Fruit fly (Drosophila melanogaster) whole organism, pupa: ENCODE data around the gene TyrRS.

Experiments used
- CG13204 ChIP-seq: fragments of 200-800 bp; sonication (Bioruptor generic); optimal IDR thresholded peaks from 2 replicates; lab custom pipeline; 2018; ENCODE audit warnings: missing biosample characterization, mild to moderate bottlenecking, missing genetic modification characterization, moderate library complexity
- CG14655 ChIP-seq: fragments of 200-800 bp; sonication (Bioruptor generic); optimal IDR thresholded peaks from 3 replicates; lab custom pipeline; 2017; ENCODE audit warnings: mild to moderate bottlenecking, missing biosample characterization, missing genetic modification reagents, missing genetic modification characterization
- CG15710 ChIP-seq: fragments of 200-800 bp; sonication (Bioruptor generic); optimal IDR thresholded peaks from 2 replicates; lab custom pipeline; 2018; ENCODE audit warnings: missing biosample characterization, mild to moderate bottlenecking, missing genetic modification characterization, moderate library complexity
- CG17806 ChIP-seq: fragments of 200-800 bp; sonication (Bioruptor generic); optimal IDR thresholded peaks from 2 replicates; lab custom pipeline; 2018; ENCODE audit warnings: missing biosample characterization, mild to moderate bottlenecking, missing genetic modification characterization, moderate library complexity
- CG4496 ChIP-seq: fragments of 200-800 bp; sonication (Bioruptor generic); IDR thresholded peaks from 3 replicates; pipeline ENCODE4 v1.3.6; 2022; ENCODE audit warnings: missing biosample characterization, missing genetic modification characterization
- CG8159 ChIP-seq: fragments of 200-800 bp; sonication (Bioruptor generic); optimal IDR thresholded peaks from 3 replicates; lab custom pipeline; 2018; ENCODE audit warnings: missing biosample characterization, mild to moderate bottlenecking, missing genetic modification characterization, moderate library complexity
- CG9948 ChIP-seq: fragments of 200-800 bp; sonication (Bioruptor generic); optimal IDR thresholded peaks from 2 replicates; lab custom pipeline; 2018; ENCODE audit warnings: missing biosample characterization, mild to moderate bottlenecking, missing genetic modification characterization, moderate library complexity
- EcR ChIP-seq: fragments of 200-800 bp; sonication (Bioruptor generic); optimal IDR thresholded peaks from 3 replicates; lab custom pipeline; 2019; ENCODE audit warnings: missing biosample characterization, missing genetic modification characterization, mild to moderate bottlenecking, moderate library complexity, missing genetic modification reagents
- Ets98B ChIP-seq: fragments of 200-800 bp; sonication (Bioruptor generic); IDR thresholded peaks from 2 replicates; pipeline ENCODE4 v1.3.6; 2022; ENCODE audit warnings: missing biosample characterization, missing genetic modification characterization
- Pif1B ChIP-seq: fragments of 200-800 bp; sonication (Bioruptor generic); optimal IDR thresholded peaks from 3 replicates; lab custom pipeline; 2016; ENCODE audit warnings: missing biosample characterization, missing genetic modification characterization
- fd96Ca ChIP-seq: fragments of 200-800 bp; sonication (Bioruptor generic); IDR thresholded peaks from 3 replicates; pipeline ENCODE4 v1.3.6; 2022; ENCODE audit warnings: missing biosample characterization, missing genetic modification characterization

DNA sequence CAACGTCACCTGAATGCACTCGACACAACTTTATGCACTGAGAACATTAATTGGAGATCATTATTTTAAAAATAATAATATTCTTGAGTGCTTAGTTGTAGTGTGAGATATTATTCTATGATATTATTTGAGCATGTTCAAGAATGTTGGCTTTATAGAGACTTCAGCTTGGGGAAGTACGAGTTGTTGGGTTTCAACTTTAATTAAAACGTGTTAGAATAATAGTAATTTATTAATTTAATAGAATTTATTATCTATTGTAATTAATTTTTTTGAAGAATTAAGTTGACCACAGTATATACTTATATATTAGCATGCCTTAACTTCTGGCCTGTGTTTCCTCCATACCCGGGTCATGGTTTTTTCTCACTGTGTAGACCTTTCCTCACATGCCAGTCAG lies 44.7 kb upstream of the TyrRS start:
- TF ChIP-seq CG8159 (tag; lab: Kevin White, UChicago) (peak; percentile 62), CG15710 (peak; percentile 57), EcR (GFP tag; lab: Kevin White, UChicago) (no peak), CG4496 (GFP tag; lab: Robert Waterston, UW) (no peak), Pif1B (GFP tag; lab: Kevin White, UChicago) (peak; percentile 53), Ets98B (GFP tag; lab: Robert Waterston, UW) (no peak; the same call in 1 of the 2 replicates), fd96Ca (GFP tag; lab: Robert Waterston, UW) (no peak), CG9948 (tag; lab: Kevin White, UChicago) (peak; percentile 57), CG17806 (peak; percentile 54), CG14655 (GFP tag; lab: Kevin White, UChicago) (peak; percentile 80), CG13204 (no peak)
